Fruit fly (Drosophila melanogaster) whole organism, embryonic: ENCODE data around the gene hyd.
A peak's percentile ranks its signal among the peaks of the same experiment; 100 is the strongest.

Experiments
- Bdp1 ChIP-seq: fragments of 200-800 bp; sonication (Bioruptor generic); optimal IDR thresholded peaks from 3 replicates; lab custom pipeline; 2016; ENCODE audit warnings: missing biosample characterization, missing genetic modification characterization
- CG10321 ChIP-seq: fragments of 200-800 bp; sonication (Bioruptor generic); IDR thresholded peaks from 2 replicates; pipeline ENCODE4 v1.3.6; 2022; ENCODE audit warnings: missing biosample characterization, missing genetic modification characterization
- CG14860 ChIP-seq: fragments of 200-800 bp; sonication (Bioruptor generic); IDR thresholded peaks from 3 replicates; pipeline ENCODE4 v1.3.6; 2022; ENCODE audit warnings: missing biosample characterization, missing genetic modification characterization; ENCODE audit not compliant: partially characterized antibody
- CG15073 ChIP-seq: fragments of 200-800 bp; sonication (Bioruptor generic); optimal IDR thresholded peaks from 2 replicates; lab custom pipeline; 2016; ENCODE audit warnings: missing biosample characterization, missing genetic modification characterization
- CG1603 ChIP-seq: fragments of 200-800 bp; sonication (Bioruptor generic); optimal IDR thresholded peaks from 2 replicates; lab custom pipeline; 2019; ENCODE audit warnings: missing biosample characterization, mild to moderate bottlenecking, missing genetic modification characterization, moderate library complexity
- CG16813 ChIP-seq: fragments of 200-800 bp; sonication (Bioruptor generic); IDR thresholded peaks from 3 replicates; pipeline ENCODE4 v1.3.6; 2022; ENCODE audit warnings: missing biosample characterization, missing genetic modification characterization; ENCODE audit not compliant: partially characterized antibody
- CG18764 ChIP-seq: fragments of 200-800 bp; sonication (Bioruptor generic); optimal IDR thresholded peaks from 3 replicates; lab custom pipeline; 2016; ENCODE audit warnings: missing biosample characterization, missing genetic modification characterization
- CG2678 ChIP-seq: fragments of 200-800 bp; sonication (Bioruptor generic); optimal IDR thresholded peaks from 3 replicates; lab custom pipeline; 2019; ENCODE audit warnings: missing biosample characterization, mild to moderate bottlenecking, missing genetic modification characterization, moderate library complexity
- CG31365 ChIP-seq: fragments of 200-800 bp; sonication (Bioruptor generic); optimal IDR thresholded peaks from 2 replicates; lab custom pipeline; 2018; ENCODE audit warnings: missing biosample characterization, mild to moderate bottlenecking, missing genetic modification characterization
- CG33557 ChIP-seq: fragments of 200-800 bp; sonication (Bioruptor generic); optimal IDR thresholded peaks from 2 replicates; lab custom pipeline; 2019; ENCODE audit warnings: missing biosample characterization, mild to moderate bottlenecking, missing genetic modification characterization, moderate library complexity
- CG3407 ChIP-seq: fragments of 200-800 bp; sonication (Bioruptor generic); optimal IDR thresholded peaks from 2 replicates; lab custom pipeline; 2018; ENCODE audit warnings: missing biosample characterization, mild to moderate bottlenecking, missing genetic modification characterization
- CG3838 ChIP-seq: fragments of 200-800 bp; sonication (Bioruptor generic); optimal IDR thresholded peaks from 3 replicates; lab custom pipeline; 2016; ENCODE audit warnings: missing biosample characterization, missing genetic modification characterization
- CG3847 ChIP-seq: fragments of 200-800 bp; sonication (Bioruptor generic); IDR thresholded peaks from 2 replicates; pipeline ENCODE4 v1.3.6; 2022; ENCODE audit warnings: missing biosample characterization, missing genetic modification characterization
- CG6654 ChIP-seq: fragments of 200-800 bp; sonication (Bioruptor generic); optimal IDR thresholded peaks from 2 replicates; lab custom pipeline; 2017; ENCODE audit warnings: missing biosample characterization, mild to moderate bottlenecking, missing genetic modification characterization
- CG7839 ChIP-seq: fragments of 200-800 bp; sonication (Bioruptor generic); optimal IDR thresholded peaks from 3 replicates; lab custom pipeline; 2018; ENCODE audit warnings: missing biosample characterization, mild to moderate bottlenecking, missing genetic modification characterization, moderate library complexity
- CHES-1-like ChIP-seq: fragments of 200-800 bp; sonication (Bioruptor generic); optimal IDR thresholded peaks from 2 replicates; lab custom pipeline; 2016; ENCODE audit warnings: missing biosample characterization, missing genetic modification characterization
- Doc2 ChIP-seq: fragments of 200-800 bp; sonication (Bioruptor generic); IDR thresholded peaks from 2 replicates; pipeline ENCODE4 v1.3.6; 2022; ENCODE audit warnings: missing biosample characterization, missing genetic modification characterization
- Doc3 ChIP-seq: fragments of 200-800 bp; sonication (Bioruptor generic); IDR thresholded peaks from 3 replicates; pipeline ENCODE4 v1.3.6; 2022; ENCODE audit warnings: missing biosample characterization, missing genetic modification characterization; ENCODE audit not compliant: partially characterized antibody
- Dp ChIP-seq: fragments of 200-800 bp; sonication (Bioruptor generic); optimal IDR thresholded peaks from 2 replicates; lab custom pipeline; 2018; ENCODE audit warnings: missing biosample characterization, mild to moderate bottlenecking, missing genetic modification characterization, moderate library complexity
- Max ChIP-seq: fragments of 200-800 bp; sonication (Bioruptor generic); optimal IDR thresholded peaks from 2 replicates; lab custom pipeline; 2016; ENCODE audit warnings: missing biosample characterization, mild to moderate bottlenecking, missing genetic modification characterization
- Neu2 ChIP-seq: fragments of 200-800 bp; sonication (Bioruptor generic); optimal IDR thresholded peaks from 3 replicates; lab custom pipeline; 2016; ENCODE audit warnings: missing biosample characterization, missing genetic modification characterization, borderline replicate concordance
- Rfx ChIP-seq: fragments of 200-800 bp; sonication (Bioruptor generic); IDR thresholded peaks from 2 replicates; pipeline ENCODE4 v1.3.6; 2022; ENCODE audit warnings: missing biosample characterization, missing genetic modification characterization
- Six4 ChIP-seq: fragments of 200-800 bp; sonication (Bioruptor generic); optimal IDR thresholded peaks from 2 replicates; lab custom pipeline; 2016; ENCODE audit warnings: missing biosample characterization, missing genetic modification characterization
- Sox100B ChIP-seq: fragments of 200-800 bp; sonication (Bioruptor generic); optimal IDR thresholded peaks from 3 replicates; lab custom pipeline; 2018; ENCODE audit warnings: missing biosample characterization, mild to moderate bottlenecking, missing genetic modification characterization
- Stat92E ChIP-seq, 3 experiments: fragments of >200 bp in 2 of 3; fragments of 200-800 bp in 1 of 3; sonication (Bioruptor generic) in 1 of 3; optimal IDR thresholded peaks; 2 replicates each; lab custom pipeline; 2017 to 2019; ENCODE audit warnings: missing biosample characterization in 3 of 3, missing genetic modification characterization in 3 of 3, mild to moderate bottlenecking in 1 of 3, moderate library complexity in 1 of 3
- Vsx1 ChIP-seq: fragments of 200-800 bp; sonication (Bioruptor generic); optimal IDR thresholded peaks from 2 replicates; lab custom pipeline; 2017; ENCODE audit warnings: missing biosample characterization, mild to moderate bottlenecking, missing genetic modification characterization, missing genetic modification reagents
- Xrp1 ChIP-seq: fragments of 200-800 bp; sonication (Bioruptor generic); IDR thresholded peaks from 2 replicates; pipeline ENCODE4 v1.3.6; 2022; ENCODE audit warnings: missing biosample characterization, missing genetic modification characterization
- YL-1 ChIP-seq: fragments of 200-800 bp; sonication (Bioruptor generic); optimal IDR thresholded peaks from 3 replicates; lab custom pipeline; 2017; ENCODE audit warnings: missing biosample characterization, mild to moderate bottlenecking, missing genetic modification characterization
- al ChIP-seq: fragments of 200-800 bp; sonication (Bioruptor generic); IDR thresholded peaks from 2 replicates; pipeline ENCODE4 v1.3.6; 2022; ENCODE audit warnings: missing biosample characterization, missing genetic modification characterization
- amos ChIP-seq: fragments of 200-800 bp; sonication (Bioruptor generic); IDR thresholded peaks from 2 replicates; pipeline ENCODE4 v1.3.6; 2022; ENCODE audit warnings: missing biosample characterization, missing genetic modification characterization; ENCODE audit not compliant: partially characterized antibody
- ap ChIP-seq: fragments of 200-800 bp; sonication (Bioruptor generic); IDR thresholded peaks from 2 replicates; pipeline ENCODE4 v1.3.6; 2022; ENCODE audit warnings: missing biosample characterization, missing genetic modification characterization
- bsh ChIP-seq, 2 experiments: fragments of 200-800 bp; sonication (Bioruptor generic); optimal IDR thresholded peaks; 2 replicates each; lab custom pipeline; 2017 to 2018; ENCODE audit warnings: mild to moderate bottlenecking in 2 of 2, missing biosample characterization in 2 of 2, missing genetic modification characterization in 2 of 2, moderate library complexity in 1 of 2
- cato ChIP-seq: fragments of 200-800 bp; sonication (Bioruptor generic); optimal IDR thresholded peaks from 2 replicates; lab custom pipeline; 2016; ENCODE audit warnings: missing biosample characterization, missing genetic modification characterization, borderline replicate concordance
- dati ChIP-seq: fragments of 200-800 bp; sonication (Bioruptor generic); IDR thresholded peaks from 2 replicates; pipeline ENCODE4 v1.3.6; 2022; ENCODE audit warnings: missing biosample characterization, missing genetic modification characterization
- ewg ChIP-seq: fragments of 200-800 bp; sonication (Bioruptor generic); optimal IDR thresholded peaks from 3 replicates; lab custom pipeline; 2017; ENCODE audit warnings: mild to moderate bottlenecking, missing biosample characterization, missing genetic modification reagents, missing genetic modification characterization
- gcm2 ChIP-seq: fragments of 200-800 bp; sonication (Bioruptor generic); optimal IDR thresholded peaks from 2 replicates; lab custom pipeline; 2016; ENCODE audit warnings: missing biosample characterization, missing genetic modification characterization
- grn ChIP-seq: fragments of 200-800 bp; sonication (Bioruptor generic); optimal IDR thresholded peaks from 3 replicates; lab custom pipeline; 2017; ENCODE audit warnings: missing biosample characterization, missing genetic modification characterization
- gro ChIP-seq: fragments of 200-800 bp; sonication (Bioruptor generic); optimal IDR thresholded peaks from 2 replicates; lab custom pipeline; 2016; ENCODE audit warnings: missing biosample characterization, missing genetic modification characterization
- gt ChIP-seq: fragments of 200-800 bp; sonication (Bioruptor generic); IDR thresholded peaks from 2 replicates; pipeline ENCODE4 v1.3.6; 2022; ENCODE audit warnings: missing biosample characterization, missing genetic modification characterization
- org-1 ChIP-seq: fragments of 200-800 bp; sonication (Bioruptor generic); optimal IDR thresholded peaks from 2 replicates; lab custom pipeline; 2017; ENCODE audit warnings: missing biosample characterization, missing genetic modification characterization
- peb ChIP-seq: fragments of 200-800 bp; sonication (Bioruptor generic); IDR thresholded peaks from 2 replicates; pipeline ENCODE4 v1.3.6; 2022; ENCODE audit warnings: missing biosample characterization, missing genetic modification characterization
- salm ChIP-seq: fragments of 200-800 bp; sonication (Bioruptor generic); optimal IDR thresholded peaks from 2 replicates; lab custom pipeline; 2018; ENCODE audit warnings: missing biosample characterization, mild to moderate bottlenecking, missing genetic modification characterization
- scrt ChIP-seq: fragments of 200-800 bp; sonication (Bioruptor generic); optimal IDR thresholded peaks from 2 replicates; lab custom pipeline; 2018; ENCODE audit warnings: missing biosample characterization, mild to moderate bottlenecking, missing genetic modification characterization, moderate library complexity
- slp2 ChIP-seq: fragments of 200-800 bp; sonication (Bioruptor generic); optimal IDR thresholded peaks from 2 replicates; lab custom pipeline; 2016; ENCODE audit warnings: missing biosample characterization, missing genetic modification characterization
- sqz ChIP-seq: fragments of 200-800 bp; sonication (Bioruptor generic); optimal IDR thresholded peaks from 3 replicates; lab custom pipeline; 2018; ENCODE audit warnings: missing biosample characterization, mild to moderate bottlenecking, missing genetic modification characterization
- vfl ChIP-seq: fragments of 200-800 bp; sonication (Bioruptor generic); optimal IDR thresholded peaks from 2 replicates; lab custom pipeline; 2016; ENCODE audit warnings: missing biosample characterization, missing genetic modification characterization
- wek ChIP-seq: fragments of 200-800 bp; sonication (Bioruptor generic); optimal IDR thresholded peaks from 3 replicates; lab custom pipeline; 2018; ENCODE audit warnings: missing biosample characterization, mild to moderate bottlenecking, missing genetic modification characterization, moderate library complexity
- wor ChIP-seq: fragments of 200-800 bp; sonication (Bioruptor generic); IDR thresholded peaks from 2 replicates; pipeline ENCODE4 v1.3.6; 2022; ENCODE audit warnings: missing biosample characterization, missing genetic modification characterization

hyd gene

DNA sequence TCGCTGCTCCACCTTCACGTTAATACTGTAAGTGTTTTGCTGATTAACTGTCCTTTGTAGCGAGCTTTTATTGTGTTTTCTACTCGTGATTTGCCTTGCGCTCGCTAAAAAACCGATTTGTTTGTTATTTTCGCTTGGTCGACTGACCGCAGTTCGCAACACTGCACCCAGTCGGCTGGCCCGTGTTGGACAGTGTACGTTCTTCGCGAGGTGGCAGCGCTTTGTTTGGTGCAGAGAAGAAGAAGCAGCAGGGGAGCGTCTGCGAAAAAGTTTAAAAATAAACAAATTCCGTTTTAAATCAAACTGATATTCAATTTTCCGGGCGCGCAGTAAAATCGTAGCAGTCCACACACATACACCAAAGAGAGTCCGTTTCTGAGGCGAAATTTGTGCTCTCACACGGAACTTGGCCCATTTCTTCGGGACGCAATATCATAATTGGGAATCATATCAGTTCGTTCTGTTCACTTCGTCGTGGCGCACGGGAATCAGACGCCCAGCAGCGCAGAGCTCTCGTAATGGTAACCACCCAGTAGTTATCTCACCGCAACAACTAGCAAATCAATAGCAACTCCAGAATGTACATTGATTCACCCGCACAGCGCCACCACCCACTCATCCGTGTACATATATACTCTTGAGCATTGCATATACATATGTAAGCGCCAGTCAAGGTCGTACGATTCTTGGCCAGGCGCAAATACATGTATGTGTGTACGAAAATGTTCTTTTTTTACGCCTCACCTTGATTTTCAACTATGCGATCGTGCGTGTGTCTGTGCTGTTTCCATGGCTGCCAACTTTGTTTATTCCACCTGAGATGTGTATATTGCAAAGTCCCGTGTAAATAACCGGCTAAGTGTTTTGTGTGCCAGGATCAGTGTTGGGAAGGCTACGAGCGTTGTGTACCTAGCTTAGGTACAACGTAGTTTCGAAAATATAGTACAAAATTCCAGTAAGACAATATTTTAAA, 42.5 kb upstream of the hyd start, which contains the start of gene Naa80 (continued):
- peak; percentile 34 for TF ChIP-seq CG18764 (GFP tag; lab: Kevin White, UChicago)
- TF ChIP-seq CG3847 (GFP tag; lab: Robert Waterston, UW), result peak; percentile 94
- TF ChIP-seq amos (GFP tag; lab: Robert Waterston, UW), result peak; percentile 64
- peak; percentile 10 for TF ChIP-seq grn (GFP tag; lab: Kevin White, UChicago)
- TF ChIP-seq CG15073 (GFP tag; lab: Kevin White, UChicago), result no peak
- TF ChIP-seq Six4 (GFP tag; lab: Kevin White, UChicago), result peak; percentile 1
- no peak for TF ChIP-seq sqz (GFP tag; lab: Kevin White, UChicago)
- peak; percentile 94 for TF ChIP-seq CHES-1-like (GFP tag; lab: Kevin White, UChicago)
- no peak for TF ChIP-seq ap (GFP tag; lab: Robert Waterston, UW)
- peak; percentile 83 for TF ChIP-seq Dp
- TF ChIP-seq CG7839, result peak; percentile 54
- TF ChIP-seq gt (GFP tag; lab: Robert Waterston, UW), result no peak
- TF ChIP-seq gro (GFP tag; lab: Kevin White, UChicago), result peak; percentile 90
- no peak for TF ChIP-seq dati (GFP tag; lab: Robert Waterston, UW)
- TF ChIP-seq CG31365 (tag; lab: Kevin White, UChicago), result no peak
- TF ChIP-seq Doc2 (GFP tag; lab: Robert Waterston, UW), result no peak
- TF ChIP-seq bsh (GFP tag; optimal IDR thresholded peaks at IDR 0.05; lab: Kevin White, UChicago), result peak in 1 of 2 experiments; percentile 35
- no peak for TF ChIP-seq scrt (GFP tag; lab: Kevin White, UChicago)
- peak; percentile 88 for TF ChIP-seq Rfx (GFP tag; lab: Robert Waterston, UW)
- no peak for TF ChIP-seq peb (GFP tag; lab: Robert Waterston, UW)
- TF ChIP-seq YL-1 (GFP tag; lab: Kevin White, UChicago), result peak; percentile 94
- TF ChIP-seq Vsx1 (GFP tag; lab: Kevin White, UChicago), result no peak
- TF ChIP-seq wor (GFP tag; lab: Robert Waterston, UW), result no peak
- TF ChIP-seq CG6654, result no peak
- TF ChIP-seq CG1603 (tag; lab: Kevin White, UChicago), result peak; percentile 84
- TF ChIP-seq Neu2 (GFP tag; lab: Kevin White, UChicago), result no peak
- peak; percentile 58 for TF ChIP-seq ewg (GFP tag; lab: Kevin White, UChicago)
- TF ChIP-seq CG33557 (GFP tag; lab: Kevin White, UChicago), result no peak
- TF ChIP-seq org-1 (GFP tag; lab: Kevin White, UChicago), result no peak
- no peak for TF ChIP-seq Doc3 (GFP tag; lab: Robert Waterston, UW)
- TF ChIP-seq salm (tag; lab: Kevin White, UChicago), result no peak
- peak; percentile 44 for TF ChIP-seq cato (GFP tag; lab: Kevin White, UChicago)
- no peak for TF ChIP-seq Sox100B (GFP tag; lab: Kevin White, UChicago)
- peak; percentile 11; the same call in 1 of the 2 replicates for TF ChIP-seq CG10321 (GFP tag; lab: Robert Waterston, UW)
- TF ChIP-seq slp2 (GFP tag; lab: Kevin White, UChicago), result peak; percentile 6
- peak; percentile 46; the same call in 1 of the 3 replicates for TF ChIP-seq CG16813
- peak; percentile 61 for TF ChIP-seq al
- peak; percentile 58 for TF ChIP-seq Bdp1
- TF ChIP-seq gcm2 (GFP tag; lab: Kevin White, UChicago), result no peak
- no peak for TF ChIP-seq CG14860 (GFP tag; lab: Robert Waterston, UW)
- peak in 1 of 3 experiments; percentile 24 for TF ChIP-seq Stat92E (GFP tag; optimal IDR thresholded peaks at IDR 0.05; lab: Kevin White, UChicago)
- TF ChIP-seq CG3407 (GFP tag; lab: Kevin White, UChicago), result no peak
- peak; percentile 59; the same call in 1 of the 2 replicates for TF ChIP-seq Xrp1
- peak; percentile 77 for TF ChIP-seq vfl (GFP tag; lab: Kevin White, UChicago)
- TF ChIP-seq wek (GFP tag; lab: Kevin White, UChicago), result no peak
- no peak for TF ChIP-seq CG2678 (tag; lab: Kevin White, UChicago)
- peak; percentile 57 for TF ChIP-seq Max (GFP tag; lab: Kevin White, UChicago)
- no peak for TF ChIP-seq CG3838 (GFP tag; lab: Kevin White, UChicago)
